Worm (Caenorhabditis elegans): ENCODE results near the gene C13E3.1.

DNA sequence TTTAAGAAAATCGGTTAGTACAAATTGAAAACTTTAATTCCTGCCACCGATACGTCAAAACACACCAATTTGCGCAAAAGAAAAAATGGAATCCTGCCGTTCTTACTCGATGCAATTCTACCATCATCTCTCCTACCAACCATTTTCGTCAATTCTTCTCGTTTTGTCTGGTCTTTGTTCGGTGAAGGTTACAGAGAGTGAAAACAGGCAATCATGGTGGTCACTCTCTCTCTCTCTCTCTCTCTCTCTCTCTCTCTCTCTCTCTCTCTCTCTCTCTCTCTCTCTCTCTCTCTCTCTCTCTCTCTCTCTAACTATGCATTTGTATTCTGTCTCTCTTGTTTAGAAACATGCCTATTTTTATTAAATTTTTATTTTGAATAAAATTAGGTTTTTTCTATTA lies 10.7 kb upstream of the C13E3.1 start:
- TF ChIP-seq pha-4 (tag; optimal IDR thresholded peaks at IDR 0.05) (no peak), ztf-11 (tag; optimal IDR thresholded peaks at IDR 0.05) (no peak)
